Fruit fly (Drosophila melanogaster) whole organism, embryonic: ENCODE measurements around the gene Bace.

Experiments used
- CG11504 ChIP-seq: fragments of 200-800 bp; sonication (Bioruptor generic); optimal IDR thresholded peaks from 3 replicates; lab custom pipeline; 2019; ENCODE audit warnings: missing biosample characterization, mild to moderate bottlenecking, missing genetic modification characterization, moderate library complexity
- CG12391 ChIP-seq: fragments of 200-800 bp; sonication (Bioruptor generic); optimal IDR thresholded peaks from 3 replicates; lab custom pipeline; 2018; ENCODE audit warnings: missing biosample characterization, mild to moderate bottlenecking, missing genetic modification characterization, moderate library complexity
- CG17612 ChIP-seq: fragments of 200-800 bp; sonication (Bioruptor generic); IDR thresholded peaks from 2 replicates; pipeline ENCODE4 v1.3.6; 2022; ENCODE audit warnings: missing biosample characterization, missing genetic modification characterization
- CG2116 ChIP-seq: fragments of 200-800 bp; sonication (Bioruptor generic); optimal IDR thresholded peaks from 3 replicates; lab custom pipeline; 2018; ENCODE audit warnings: missing biosample characterization, mild to moderate bottlenecking, missing genetic modification characterization
- CG8089 ChIP-seq: fragments of 200-800 bp; sonication (Bioruptor generic); optimal IDR thresholded peaks from 3 replicates; lab custom pipeline; 2016; ENCODE audit warnings: missing biosample characterization, missing genetic modification characterization
- Deaf1 ChIP-seq: fragments of 200-800 bp; optimal IDR thresholded peaks from 3 replicates; lab custom pipeline; 2019; ENCODE audit warnings: missing biosample characterization, mild to moderate bottlenecking, missing genetic modification characterization, moderate library complexity
- Meics ChIP-seq: fragments of 200-800 bp; sonication (Bioruptor generic); optimal IDR thresholded peaks from 2 replicates; lab custom pipeline; 2017; ENCODE audit warnings: missing biosample characterization, mild to moderate bottlenecking, missing genetic modification characterization
- Oli ChIP-seq: fragments of 200-800 bp; sonication (Bioruptor generic); optimal IDR thresholded peaks from 2 replicates; lab custom pipeline; 2018; ENCODE audit warnings: missing biosample characterization, mild to moderate bottlenecking, missing genetic modification characterization, moderate library complexity
- jing ChIP-seq: fragments of 200-800 bp; sonication (Bioruptor generic); optimal IDR thresholded peaks from 2 replicates; lab custom pipeline; 2018; ENCODE audit warnings: missing biosample characterization, mild to moderate bottlenecking, missing genetic modification characterization
- ken ChIP-seq: fragments of 200-800 bp; sonication (Bioruptor generic); IDR thresholded peaks from 3 replicates; pipeline ENCODE4 v1.3.6; 2022; ENCODE audit warnings: missing biosample characterization, missing genetic modification characterization
- ranshi ChIP-seq: fragments of 200-800 bp; sonication (Bioruptor generic); IDR thresholded peaks from 2 replicates; pipeline ENCODE4 v1.3.6; 2022; ENCODE audit warnings: missing biosample characterization, missing genetic modification characterization
- stwl ChIP-seq: fragments of 200-800 bp; sonication (Bioruptor generic); optimal IDR thresholded peaks from 3 replicates; lab custom pipeline; 2018; ENCODE audit warnings: missing biosample characterization, mild to moderate bottlenecking, missing genetic modification characterization, moderate library complexity

DNA sequence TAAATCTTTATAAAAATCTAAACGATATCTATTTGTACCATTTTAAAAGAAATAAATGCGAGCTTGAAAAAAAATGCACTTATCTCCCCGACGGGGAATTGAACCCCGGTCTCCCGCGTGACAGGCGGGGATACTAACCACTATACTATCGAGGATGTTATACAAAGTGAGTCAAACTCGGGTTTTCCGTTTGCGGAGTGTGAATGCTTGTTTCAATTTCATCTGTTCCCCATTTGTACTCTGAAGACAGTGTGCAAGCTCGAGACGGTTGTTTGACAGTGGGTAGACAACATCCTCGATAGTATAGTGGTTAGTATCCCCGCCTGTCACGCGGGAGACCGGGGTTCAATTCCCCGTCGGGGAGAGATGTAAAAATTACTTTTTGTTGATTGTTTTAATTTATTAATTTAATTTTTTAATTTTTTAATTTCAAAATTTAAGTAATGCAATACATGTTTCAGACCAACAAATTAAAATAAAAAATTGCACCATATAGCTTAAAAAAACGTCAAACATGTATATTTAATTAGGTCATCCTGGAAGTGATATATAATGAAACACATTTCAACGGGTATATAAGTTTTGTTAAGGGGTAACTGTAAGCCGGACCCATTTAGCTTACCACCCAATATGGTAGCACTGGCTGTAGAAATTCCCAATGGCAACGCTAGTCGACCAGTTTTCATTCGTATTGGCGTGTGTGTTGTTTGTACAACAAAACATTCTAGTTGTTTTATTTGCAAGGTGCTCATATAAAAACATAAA lies 45.5 kb upstream of the Bace start, which contains the start of gene Sema1a:
- peak; percentile 82 for TF ChIP-seq CG11504 (tag; lab: Kevin White, UChicago)
- TF ChIP-seq Meics (GFP tag; lab: Kevin White, UChicago) = peak; percentile 47
- TF ChIP-seq jing (GFP tag; lab: Kevin White, UChicago) = no peak
- peak; percentile 74 for TF ChIP-seq ken (GFP tag; lab: Robert Waterston, UW)
- peak; percentile 33 for TF ChIP-seq CG2116 (GFP tag; lab: Kevin White, UChicago)
- no peak for TF ChIP-seq CG8089 (GFP tag; lab: Kevin White, UChicago)
- TF ChIP-seq ranshi = peak; percentile 50; the same call in 1 of the 2 replicates
- TF ChIP-seq Oli = peak; percentile 74
- TF ChIP-seq stwl (tag; lab: Kevin White, UChicago) = peak; percentile 21
- peak; percentile 69 for TF ChIP-seq CG12391
- no peak for TF ChIP-seq CG17612 (GFP tag; lab: Robert Waterston, UW)
- peak; percentile 19 for TF ChIP-seq Deaf1 (tag; lab: Kevin White, UChicago)
